Worm (Caenorhabditis elegans): Measurements from ENCODE around the gene tag-314.

- no peak for TF ChIP-seq ceh-34 (tag; optimal IDR thresholded peaks at IDR 0.05)
- no peak for TF ChIP-seq syd-9 (tag; optimal IDR thresholded peaks at IDR 0.05)
- TF ChIP-seq ceh-9 (tag; optimal IDR thresholded peaks at IDR 0.05): no peak
- no peak for TF ChIP-seq ets-4 (tag; optimal IDR thresholded peaks at IDR 0.05)
Measured at ce11 chrV:10426253-10426652, 2.3 kb downstream of the tag-314 start, which contains the start of gene apc-10.
